Worm (Caenorhabditis elegans): ENCODE measurements around the gene lgc-12.

- TF ChIP-seq ref-1 (GFP tag; conservative IDR thresholded peaks at IDR 0.05) (no peak), flt-1 (GFP tag; IDR thresholded peaks at IDR 0.05) (no peak), klf-2 (GFP tag; conservative IDR thresholded peaks at IDR 0.05) (no peak), ztf-23 (GFP tag; IDR thresholded peaks at IDR 0.05) (no peak)
Measured at ce11 chrIII:7544211-7544610, 17.8 kb upstream of the lgc-12 start.

Measured in whole organism, midembryonic.